Fruit fly (Drosophila melanogaster) whole organism, embryonic: Measurements from ENCODE around the gene CG14341.

Experiments
- BEAF-32 ChIP-seq: fragments of 200-800 bp; sonication (Bioruptor generic); optimal IDR thresholded peaks from 3 replicates; lab custom pipeline; 2017; ENCODE audit warnings: missing biosample characterization, missing genetic modification characterization, mild to moderate bottlenecking, moderate library complexity, missing genetic modification reagents
- Bgb ChIP-seq: fragments of 200-800 bp; sonication (Bioruptor generic); IDR thresholded peaks from 2 replicates; pipeline ENCODE4 v1.3.6; 2022; ENCODE audit warnings: missing biosample characterization, missing genetic modification characterization; ENCODE audit not compliant: partially characterized antibody
- CG12155 ChIP-seq: fragments of 200-800 bp; sonication (Bioruptor generic); optimal IDR thresholded peaks from 3 replicates; lab custom pipeline; 2016; ENCODE audit warnings: missing biosample characterization, missing genetic modification characterization
- CG13287 ChIP-seq: fragments of 200-800 bp; sonication (Bioruptor generic); IDR thresholded peaks from 2 replicates; pipeline ENCODE4 v1.3.6; 2022; ENCODE audit warnings: missing biosample characterization, missing genetic modification characterization; ENCODE audit not compliant: partially characterized antibody
- CG14710 ChIP-seq: fragments of 200-800 bp; sonication (Bioruptor generic); optimal IDR thresholded peaks from 3 replicates; lab custom pipeline; 2019; ENCODE audit warnings: missing biosample characterization, mild to moderate bottlenecking, missing genetic modification characterization, moderate library complexity
- CG16813 ChIP-seq: fragments of 200-800 bp; sonication (Bioruptor generic); IDR thresholded peaks from 3 replicates; pipeline ENCODE4 v1.3.6; 2022; ENCODE audit warnings: missing biosample characterization, missing genetic modification characterization; ENCODE audit not compliant: partially characterized antibody
- CG34224 ChIP-seq: fragments of 200-800 bp; sonication (Bioruptor generic); IDR thresholded peaks from 3 replicates; pipeline ENCODE4 v1.3.6; 2022; ENCODE audit warnings: missing biosample characterization, missing genetic modification characterization; ENCODE audit not compliant: partially characterized antibody
- CG34422 ChIP-seq: fragments of 200-800 bp; sonication (Bioruptor generic); IDR thresholded peaks from 3 replicates; pipeline ENCODE4 v1.3.6; 2022; ENCODE audit warnings: missing biosample characterization, missing genetic modification characterization
- CTCF ChIP-seq: fragments of 200-800 bp; sonication (Bioruptor generic); optimal IDR thresholded peaks from 2 replicates; lab custom pipeline; 2017; ENCODE audit warnings: missing biosample characterization, mild to moderate bottlenecking, missing genetic modification characterization, moderate library complexity
- Dll ChIP-seq: fragments of 200-800 bp; sonication (Bioruptor generic); IDR thresholded peaks from 4 replicates; pipeline ENCODE4 v1.3.6; 2022; ENCODE audit warnings: missing biosample characterization, missing genetic modification characterization; ENCODE audit not compliant: partially characterized antibody
- Dp ChIP-seq: fragments of 200-800 bp; sonication (Bioruptor generic); optimal IDR thresholded peaks from 2 replicates; lab custom pipeline; 2018; ENCODE audit warnings: missing biosample characterization, mild to moderate bottlenecking, missing genetic modification characterization, moderate library complexity
- E2f2 ChIP-seq: fragments of 200-800 bp; sonication (Bioruptor generic); IDR thresholded peaks from 2 replicates; pipeline ENCODE4 v1.3.6; 2022; ENCODE audit warnings: missing biosample characterization, missing genetic modification characterization
- Fer1 ChIP-seq: fragments of 200-800 bp; sonication (Bioruptor generic); optimal IDR thresholded peaks from 2 replicates; lab custom pipeline; 2017; ENCODE audit warnings: missing biosample characterization, mild to moderate bottlenecking, missing genetic modification characterization
- Hand ChIP-seq: fragments of 200-800 bp; sonication (Bioruptor generic); optimal IDR thresholded peaks from 2 replicates; lab custom pipeline; 2017; ENCODE audit warnings: mild to moderate bottlenecking, missing biosample characterization, missing genetic modification reagents, missing genetic modification characterization
- Hey ChIP-seq: fragments of 200-800 bp; sonication (Bioruptor generic); optimal IDR thresholded peaks from 3 replicates; lab custom pipeline; 2018; ENCODE audit warnings: missing biosample characterization, mild to moderate bottlenecking, missing genetic modification characterization
- HmgZ ChIP-seq: fragments of 200-800 bp; sonication (Bioruptor generic); optimal IDR thresholded peaks from 2 replicates; lab custom pipeline; 2018; ENCODE audit warnings: missing biosample characterization, mild to moderate bottlenecking, missing genetic modification characterization
- Hr3 ChIP-seq: fragments of 200-800 bp; sonication (Bioruptor generic); optimal IDR thresholded peaks from 3 replicates; lab custom pipeline; 2016; ENCODE audit warnings: missing biosample characterization, missing genetic modification characterization
- Jarid2 ChIP-seq: fragments of 200-800 bp; sonication (Bioruptor generic); optimal IDR thresholded peaks from 3 replicates; lab custom pipeline; 2017; ENCODE audit warnings: mild to moderate bottlenecking, missing biosample characterization, missing genetic modification reagents, missing genetic modification characterization
- MBD-R2 ChIP-seq: fragments of 200-800 bp; sonication (Bioruptor generic); IDR thresholded peaks from 2 replicates; pipeline ENCODE4 v1.3.6; 2022; ENCODE audit warnings: missing biosample characterization, missing genetic modification characterization
- Myb ChIP-seq: fragments of 200-800 bp; sonication (Bioruptor generic); optimal IDR thresholded peaks from 2 replicates; lab custom pipeline; 2016; ENCODE audit warnings: missing biosample characterization, missing genetic modification characterization
- Oaz ChIP-seq: fragments of 200-800 bp; sonication (Bioruptor generic); IDR thresholded peaks from 2 replicates; pipeline ENCODE4 v1.3.6; 2022; ENCODE audit warnings: missing biosample characterization, missing genetic modification characterization
- Scr ChIP-seq: fragments of 200-800 bp; sonication (Bioruptor generic); IDR thresholded peaks from 2 replicates; pipeline ENCODE4 v1.3.6; 2022; ENCODE audit warnings: missing biosample characterization, missing genetic modification characterization; ENCODE audit not compliant: partially characterized antibody
- Sin3A ChIP-seq: fragments of >200 bp; optimal IDR thresholded peaks from 2 replicates; lab custom pipeline; 2018
- Sry-δ ChIP-seq: fragments of 200-800 bp; sonication (Bioruptor generic); optimal IDR thresholded peaks from 2 replicates; lab custom pipeline; 2016; ENCODE audit warnings: missing biosample characterization, missing genetic modification characterization
- amos ChIP-seq: fragments of 200-800 bp; sonication (Bioruptor generic); IDR thresholded peaks from 2 replicates; pipeline ENCODE4 v1.3.6; 2022; ENCODE audit warnings: missing biosample characterization, missing genetic modification characterization; ENCODE audit not compliant: partially characterized antibody
- ato ChIP-seq: fragments of 200-800 bp; sonication (Bioruptor generic); IDR thresholded peaks from 2 replicates; pipeline ENCODE4 v1.3.6; 2022; ENCODE audit warnings: missing biosample characterization, missing genetic modification characterization; ENCODE audit not compliant: partially characterized antibody
- chinmo ChIP-seq: fragments of 200-800 bp; sonication (Bioruptor generic); IDR thresholded peaks from 4 replicates; pipeline ENCODE4 v1.3.6; 2022; ENCODE audit warnings: missing biosample characterization, missing genetic modification characterization; ENCODE audit not compliant: partially characterized antibody
- dimm ChIP-seq: fragments of 200-800 bp; sonication (Bioruptor generic); IDR thresholded peaks from 2 replicates; pipeline ENCODE4 v1.3.6; 2022; ENCODE audit warnings: missing biosample characterization, missing genetic modification characterization
- dm ChIP-seq: fragments of 200-800 bp; sonication (Bioruptor generic); optimal IDR thresholded peaks from 3 replicates; lab custom pipeline; 2016; ENCODE audit warnings: missing biosample characterization, missing genetic modification characterization
- ewg ChIP-seq: fragments of 200-800 bp; sonication (Bioruptor generic); optimal IDR thresholded peaks from 3 replicates; lab custom pipeline; 2017; ENCODE audit warnings: mild to moderate bottlenecking, missing biosample characterization, missing genetic modification reagents, missing genetic modification characterization
- grn ChIP-seq: fragments of 200-800 bp; sonication (Bioruptor generic); optimal IDR thresholded peaks from 3 replicates; lab custom pipeline; 2017; ENCODE audit warnings: missing biosample characterization, missing genetic modification characterization
- hb ChIP-seq: fragments of 200-800 bp; sonication (Bioruptor generic); IDR thresholded peaks from 3 replicates; pipeline ENCODE4 v1.3.6; 2022; ENCODE audit warnings: missing biosample characterization, missing genetic modification characterization; ENCODE audit not compliant: partially characterized antibody
- hbn ChIP-seq: fragments of 200-800 bp; sonication (Bioruptor generic); IDR thresholded peaks from 2 replicates; pipeline ENCODE4 v1.3.6; 2022; ENCODE audit warnings: missing biosample characterization, missing genetic modification characterization; ENCODE audit not compliant: partially characterized antibody
- inv ChIP-seq: fragments of 200-800 bp; sonication (Bioruptor generic); IDR thresholded peaks from 2 replicates; pipeline ENCODE4 v1.3.6; 2022; ENCODE audit warnings: missing biosample characterization, missing genetic modification characterization; ENCODE audit not compliant: partially characterized antibody
- knrl ChIP-seq: fragments of 200-800 bp; sonication (Bioruptor generic); IDR thresholded peaks from 3 replicates; pipeline ENCODE4 v1.3.6; 2022; ENCODE audit warnings: missing biosample characterization, missing genetic modification characterization; ENCODE audit not compliant: partially characterized antibody
- pzg ChIP-seq: fragments of 200-800 bp; sonication (Bioruptor generic); optimal IDR thresholded peaks from 3 replicates; lab custom pipeline; 2018; ENCODE audit warnings: missing biosample characterization, mild to moderate bottlenecking, missing genetic modification characterization, moderate library complexity
- ro ChIP-seq: fragments of 200-800 bp; sonication (Bioruptor generic); IDR thresholded peaks from 2 replicates; pipeline ENCODE4 v1.3.6; 2022; ENCODE audit warnings: missing biosample characterization, missing genetic modification characterization
- stc ChIP-seq: fragments of 200-800 bp; sonication (Bioruptor generic); IDR thresholded peaks from 2 replicates; pipeline ENCODE4 v1.3.6; 2022; ENCODE audit warnings: missing biosample characterization, missing genetic modification characterization
- stwl ChIP-seq: fragments of 200-800 bp; sonication (Bioruptor generic); optimal IDR thresholded peaks from 3 replicates; lab custom pipeline; 2018; ENCODE audit warnings: missing biosample characterization, mild to moderate bottlenecking, missing genetic modification characterization, moderate library complexity
- tgo ChIP-seq: fragments of 200-800 bp; sonication (Bioruptor generic); IDR thresholded peaks from 3 replicates; pipeline ENCODE4 v1.3.6; 2022; ENCODE audit warnings: missing biosample characterization, missing genetic modification characterization
- tll ChIP-seq, 2 experiments: fragments of 200-800 bp in 1 of 2; fragments of >200 bp in 1 of 2; sonication (Bioruptor generic) in 1 of 2; optimal IDR thresholded peaks; 2 replicates each; lab custom pipeline; 2017 to 2019; ENCODE audit warnings: missing biosample characterization in 2 of 2, missing genetic modification characterization in 2 of 2, mild to moderate bottlenecking in 1 of 2, moderate library complexity in 1 of 2
- tna ChIP-seq: fragments of 200-800 bp; sonication (Bioruptor generic); IDR thresholded peaks from 2 replicates; pipeline ENCODE4 v1.3.6; 2022; ENCODE audit warnings: missing biosample characterization, missing genetic modification characterization; ENCODE audit not compliant: partially characterized antibody
- zen2 ChIP-seq: fragments of 200-800 bp; sonication (Bioruptor generic); IDR thresholded peaks from 3 replicates; pipeline ENCODE4 v1.3.6; 2022; ENCODE audit warnings: missing biosample characterization, missing genetic modification characterization; ENCODE audit not compliant: partially characterized antibody

The CG14341 gene

dm6 chr2L:1183799-1184198 lies 17.5 kb downstream of the CG14341 start, which contains the start of the genes CG5126 and Tgt (continued):
- peak; percentile 66 for TF ChIP-seq Dp (GFP tag; lab: Kevin White, UChicago)
- peak; percentile 51 for TF ChIP-seq dm (GFP tag; lab: Kevin White, UChicago)
- peak; percentile 56 for TF ChIP-seq CG34224 (GFP tag; lab: Robert Waterston, UW)
- TF ChIP-seq Hey (tag; lab: Kevin White, UChicago) = peak; percentile 24
- TF ChIP-seq CG12155 (GFP tag; lab: Kevin White, UChicago) = no peak
- peak; percentile 5; the same call in 1 of the 2 replicates for TF ChIP-seq ato (GFP tag; lab: Robert Waterston, UW)
- TF ChIP-seq hbn (GFP tag; lab: Robert Waterston, UW) = peak; percentile 34; the same call in 1 of the 2 replicates
- peak; percentile 8 for TF ChIP-seq Fer1 (GFP tag; lab: Kevin White, UChicago)
- TF ChIP-seq Oaz (GFP tag; lab: Robert Waterston, UW) = 0 out of 2 replicates have a peak, but pooled peaks have one; percentile 18
- peak; percentile 79 for TF ChIP-seq CG13287 (GFP tag; lab: Robert Waterston, UW)
- TF ChIP-seq Scr (GFP tag; lab: Robert Waterston, UW) = peak; percentile 59
- no peak for TF ChIP-seq Jarid2 (GFP tag; lab: Kevin White, UChicago)
- TF ChIP-seq tll (GFP tag; optimal IDR thresholded peaks at IDR 0.05; lab: Kevin White, UChicago) = no peak
- TF ChIP-seq tgo (GFP tag; lab: Robert Waterston, UW) = no peak
- TF ChIP-seq hb (GFP tag; lab: Robert Waterston, UW) = peak; percentile 69; the same call in 1 of the 3 replicates
- no peak for TF ChIP-seq stc (GFP tag; lab: Robert Waterston, UW)
- no peak for TF ChIP-seq Hr3
- peak; percentile 5 for TF ChIP-seq Sin3A (lab: Kevin White, UChicago)
- TF ChIP-seq inv (GFP tag; lab: Robert Waterston, UW) = peak; percentile 45
- TF ChIP-seq CG16813 (GFP tag; lab: Robert Waterston, UW) = peak; percentile 33; the same call in 2 of the 3 replicates
- peak; percentile 26 for TF ChIP-seq HmgZ (tag; lab: Kevin White, UChicago)
- peak; percentile 54; the same call in 1 of the 2 replicates for TF ChIP-seq Bgb (GFP tag; lab: Robert Waterston, UW)
- peak; percentile 68; the same call in 2 of the 4 replicates for TF ChIP-seq Dll (GFP tag; lab: Robert Waterston, UW)
- TF ChIP-seq zen2 = 0 out of 3 replicates have a peak, but pooled peaks have one; percentile 20
- peak; percentile 70 for TF ChIP-seq E2f2
- TF ChIP-seq tna (GFP tag; lab: Robert Waterston, UW) = peak; percentile 20; the same call in 1 of the 2 replicates
- TF ChIP-seq BEAF-32 (GFP tag; lab: Kevin White, UChicago) = peak; percentile 70
- peak; percentile 31 for TF ChIP-seq stwl
- TF ChIP-seq Sry-δ = peak; percentile 54
- peak; percentile 65; the same call in 1 of the 3 replicates for TF ChIP-seq CG34422
- TF ChIP-seq dimm (GFP tag; lab: Robert Waterston, UW) = no peak
- peak; percentile 87; the same call in 2 of the 4 replicates for TF ChIP-seq chinmo
- peak; percentile 87 for TF ChIP-seq grn
- no peak for TF ChIP-seq ewg
- TF ChIP-seq Myb (GFP tag; lab: Kevin White, UChicago) = peak; percentile 50
- peak; percentile 89 for TF ChIP-seq MBD-R2 (GFP tag; lab: Robert Waterston, UW)
- TF ChIP-seq Hand = no peak
- TF ChIP-seq amos = peak; percentile 67; the same call in 1 of the 2 replicates
- no peak for TF ChIP-seq ro (GFP tag; lab: Robert Waterston, UW)
- peak; percentile 74 for TF ChIP-seq pzg (GFP tag; lab: Kevin White, UChicago)
- peak; percentile 43; the same call in 2 of the 3 replicates for TF ChIP-seq knrl (GFP tag; lab: Robert Waterston, UW)
- TF ChIP-seq CG14710 (tag; lab: Kevin White, UChicago) = peak; percentile 8
- TF ChIP-seq CTCF (GFP tag; lab: Kevin White, UChicago) = peak; percentile 86
